Fruit fly (Drosophila melanogaster) S2 (cell line): ENCODE measurements around the gene mew.

ENCODE experiments used
- CG8478 ChIP-seq: fragments of >200 bp; optimal IDR thresholded peaks from 2 replicates; lab custom pipeline; 2018
- CTCF ChIP-seq, 2 experiments: fragments of >200 bp; optimal IDR thresholded peaks; 2 replicates each; lab custom pipeline; 2018

DNA sequence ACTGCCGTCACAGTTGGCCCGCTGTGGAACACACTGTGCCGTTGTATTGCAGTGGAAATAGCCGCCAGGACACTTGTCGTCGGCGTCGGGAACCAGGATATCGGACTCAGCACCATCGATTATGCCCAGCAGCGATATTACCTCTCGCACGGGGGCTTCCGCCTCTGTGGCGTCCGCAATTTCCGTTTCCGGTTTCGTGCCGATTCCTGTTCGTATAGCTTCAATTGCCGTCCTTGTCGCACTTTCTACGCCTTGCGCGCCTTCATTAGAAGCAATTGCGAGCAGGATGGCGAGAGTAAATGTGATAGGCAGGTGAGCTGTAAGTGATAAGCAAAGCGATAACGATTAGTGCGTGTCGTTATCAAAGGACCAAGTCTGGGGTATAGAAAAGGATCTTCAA, 85.4 kb downstream of the mew start:
- TF ChIP-seq CTCF (optimal IDR thresholded peaks at IDR 0.05; lab: Kevin White, UChicago) (no peak), CG8478 (lab: Kevin White, UChicago) (no peak)
